Worm (Caenorhabditis elegans) whole organism, mixed stage, embryonic: ENCODE measurements around the gene C17B7.15.

Source experiments
- ceh-43 ChIP-seq: fragments of 200-800 bp; sonication (Bioruptor generic); optimal IDR thresholded peaks from 2 replicates; lab custom pipeline; 2018; ENCODE audit warnings: mild to moderate bottlenecking, missing genetic modification characterization, moderate library complexity, missing compliant biosample characterization
- elt-3 ChIP-seq: fragments of 150-350 bp; optimal IDR thresholded peaks from 2 replicates; lab custom pipeline; 2014; ENCODE audit warnings: missing biosample characterization, missing genetic modification characterization

DNA sequence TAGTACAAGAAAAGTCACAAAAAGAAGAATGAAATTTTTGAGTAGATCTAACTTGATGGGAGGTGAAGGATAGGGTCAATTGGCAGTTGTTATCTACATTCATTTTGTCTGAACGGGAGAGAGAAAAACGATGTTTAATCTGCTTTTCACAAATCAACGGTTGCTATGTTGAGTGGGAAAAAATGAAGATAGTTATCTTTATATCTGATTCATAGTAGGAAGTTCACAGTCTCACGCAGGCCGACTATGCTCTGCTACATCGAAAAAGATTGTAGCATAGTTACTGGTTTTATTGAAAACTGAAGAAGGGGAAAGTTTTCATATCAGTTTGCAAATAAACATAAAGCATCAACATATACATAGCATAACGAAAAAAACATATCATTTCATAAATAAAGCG is 5.6 kb downstream of the C17B7.15 start:
- no peak for TF ChIP-seq elt-3 (tag; lab: Kevin White, UChicago)
- TF ChIP-seq ceh-43 (GFP tag; lab: Kevin White, UChicago): no peak
